Fruit fly (Drosophila melanogaster): ENCODE results near the gene Rpn3.

DNA sequence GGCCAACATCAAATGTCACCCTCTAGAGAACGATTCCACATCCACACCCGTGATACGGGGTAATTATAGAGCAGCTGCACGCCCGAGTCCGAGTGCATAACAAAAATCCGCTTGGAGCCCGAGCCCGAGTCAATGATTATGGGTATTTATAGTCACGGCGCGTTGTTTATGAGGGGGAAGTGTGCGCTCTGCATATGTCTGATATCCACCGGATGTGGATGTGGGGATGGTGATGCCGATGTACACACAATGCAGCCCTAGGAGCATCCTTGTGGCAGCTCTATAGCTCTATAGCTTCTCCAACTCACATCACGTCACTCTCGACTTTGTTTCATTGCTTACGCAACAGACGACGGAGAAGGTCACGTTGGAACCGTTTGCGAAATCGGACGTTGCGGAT is 14.1 kb upstream of the Rpn3 start:
- TF ChIP-seq Ets98B (GFP tag; IDR thresholded peaks at IDR 0.05) (no peak), CG4496 (GFP tag; IDR thresholded peaks at IDR 0.05) (peak; percentile 26; the same call in 1 of the 3 replicates), Pif1B (GFP tag; optimal IDR thresholded peaks at IDR 0.05) (no peak), CG34367 (tag; optimal IDR thresholded peaks at IDR 0.05) (no peak), Pif1A (GFP tag; optimal IDR thresholded peaks at IDR 0.05) (no peak), D1 (tag; optimal IDR thresholded peaks at IDR 0.05) (no peak), CG15710 (tag; optimal IDR thresholded peaks at IDR 0.05) (no peak), CG8301 (tag; optimal IDR thresholded peaks at IDR 0.05) (no peak), CG12605 (GFP tag; IDR thresholded peaks at IDR 0.05) (no peak), CG14655 (GFP tag; optimal IDR thresholded peaks at IDR 0.05) (no peak), EcR (GFP tag; optimal IDR thresholded peaks at IDR 0.05) (no peak), CG17806 (tag; optimal IDR thresholded peaks at IDR 0.05) (no peak), fd96Ca (GFP tag; IDR thresholded peaks at IDR 0.05) (no peak)
